Worm (Caenorhabditis elegans): ENCODE results near the gene ceh-30.

DNA sequence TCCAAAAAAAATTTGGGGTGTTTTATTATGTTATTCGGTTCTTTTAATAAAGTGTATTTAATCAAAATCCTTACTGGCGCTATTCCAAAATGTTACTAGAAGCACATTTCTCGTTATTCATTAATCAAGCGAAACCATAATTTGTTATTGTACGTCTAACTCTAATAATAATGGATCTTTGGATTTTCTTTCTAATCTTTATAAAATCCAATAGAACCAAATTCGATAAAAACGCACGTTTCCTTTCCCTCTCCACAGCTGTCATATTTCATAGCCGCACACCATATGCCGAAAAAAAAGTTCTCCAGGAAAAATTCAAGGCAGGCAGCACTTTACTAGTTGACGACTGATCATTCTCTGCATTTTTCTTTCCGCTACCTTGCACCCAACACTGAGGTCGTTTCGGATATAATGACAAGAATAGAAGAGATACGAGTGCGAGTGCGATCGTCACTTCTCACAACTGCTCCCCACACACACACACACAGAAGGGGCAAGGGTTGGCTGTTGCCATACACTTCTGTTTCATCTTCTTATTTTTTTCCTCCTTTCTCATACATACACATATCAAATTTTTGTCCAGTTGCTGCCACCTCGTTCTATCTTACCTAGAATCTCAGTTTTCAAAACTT lies 39.7 kb upstream of the ceh-30 start:
- no peak for TF ChIP-seq lsy-2 (tag; optimal IDR thresholded peaks at IDR 0.05)
- TF ChIP-seq ceh-39 (tag; optimal IDR thresholded peaks at IDR 0.05): no peak
- no peak for TF ChIP-seq lin-13 (tag; optimal IDR thresholded peaks at IDR 0.05)
- TF ChIP-seq nhr-76 (tag; optimal IDR thresholded peaks at IDR 0.05): no peak

All from whole organism, mixed stage, embryonic.